Fruit fly (Drosophila melanogaster): Measurements from ENCODE around the gene Sfp24F.

Sfp24F gene

DNA sequence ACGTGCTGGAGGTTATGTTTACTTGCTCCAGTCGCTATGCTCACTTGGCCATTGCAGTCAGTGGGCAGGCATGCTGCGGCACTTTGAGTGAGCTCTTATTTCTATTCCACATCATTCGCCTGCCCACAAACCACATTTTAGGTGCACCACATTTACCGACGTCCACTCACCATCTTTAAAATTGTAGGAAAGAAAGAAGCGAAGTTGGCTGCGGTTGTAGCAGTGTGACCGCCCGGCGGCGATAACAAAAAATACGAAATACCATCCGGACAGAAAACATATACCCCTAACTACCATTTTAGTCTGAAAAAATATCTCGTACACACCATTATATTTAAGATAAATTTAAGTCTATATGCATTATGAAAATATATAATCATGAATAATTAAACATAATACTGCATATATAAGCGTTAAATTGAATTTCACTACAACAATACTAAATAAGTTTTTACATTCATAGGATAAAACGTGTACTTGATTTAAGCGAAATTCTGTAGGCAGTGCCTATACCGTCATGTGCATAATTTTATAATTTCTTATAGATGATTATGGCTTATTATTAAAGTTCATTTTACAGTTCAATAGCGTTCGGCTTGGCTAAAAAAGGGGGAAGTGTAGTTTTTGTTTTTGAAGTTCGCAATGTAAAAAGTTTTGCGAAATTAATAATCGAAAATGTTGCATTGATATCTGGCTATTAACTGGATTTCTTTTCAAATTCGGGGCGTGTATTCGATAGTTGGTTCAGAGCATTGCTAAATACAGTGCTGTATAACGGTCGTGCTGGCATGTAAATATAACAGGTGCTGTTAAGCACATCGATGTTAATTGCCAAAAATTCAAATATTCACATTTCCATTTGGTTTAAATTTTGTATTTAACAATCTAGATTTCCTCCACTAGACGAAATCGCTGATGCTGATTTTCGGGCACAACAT is 16.5 kb upstream of the Sfp24F start, which contains the start of gene RpL27A:
RpL27A (minus strand) TSS at position 246 of the 938 bp plus-strand sequence.
- TF ChIP-seq CG10209 (GFP tag; optimal IDR thresholded peaks at IDR 0.05), result peak; percentile 84
- TF ChIP-seq CG8281 (tag; optimal IDR thresholded peaks at IDR 0.05), result peak; percentile 11
- TF ChIP-seq CG15479 (GFP tag; optimal IDR thresholded peaks at IDR 0.05), result no peak
- TF ChIP-seq Lpt (GFP tag; optimal IDR thresholded peaks at IDR 0.05), result no peak
- no peak for TF ChIP-seq mld (GFP tag; IDR thresholded peaks at IDR 0.05; ENCODE audit: partially characterized antibody)
- TF ChIP-seq ash1 (GFP tag; optimal IDR thresholded peaks at IDR 0.05), result peak; percentile 91
- TF ChIP-seq pb (GFP tag; optimal IDR thresholded peaks at IDR 0.05), result peak; percentile 68
- TF ChIP-seq ac (GFP tag; optimal IDR thresholded peaks at IDR 0.05), result peak; percentile 74
- peak; percentile 31 for TF ChIP-seq cato (GFP tag; optimal IDR thresholded peaks at IDR 0.05; ENCODE audit: borderline replicate concordance)
- peak; percentile 47 for TF ChIP-seq D19B (GFP tag; optimal IDR thresholded peaks at IDR 0.05)
- peak; percentile 97 for TF ChIP-seq dm (GFP tag; optimal IDR thresholded peaks at IDR 0.05)
- TF ChIP-seq Antp (GFP tag; optimal IDR thresholded peaks at IDR 0.05), result peak; percentile 49
- no peak for TF ChIP-seq sc (optimal IDR thresholded peaks at IDR 0.05)
- peak; percentile 63 for TF ChIP-seq sc (GFP tag; optimal IDR thresholded peaks at IDR 0.05)
- peak; percentile 66 for TF ChIP-seq Oli (tag; optimal IDR thresholded peaks at IDR 0.05)
- TF ChIP-seq CG17829 (tag; optimal IDR thresholded peaks at IDR 0.05), result peak; percentile 60
- TF ChIP-seq CG10366 (GFP tag; IDR thresholded peaks at IDR 0.05), result peak; percentile 73
- peak; percentile 85 for TF ChIP-seq odd (GFP tag; optimal IDR thresholded peaks at IDR 0.05)
- no peak for TF ChIP-seq CG10565 (GFP tag; optimal IDR thresholded peaks at IDR 0.05)
- peak; percentile 61 for TF ChIP-seq Dref (GFP tag; IDR thresholded peaks at IDR 0.05)
- no peak; the same call in 1 of the 2 replicates for TF ChIP-seq toy (GFP tag; IDR thresholded peaks at IDR 0.05)
- peak; percentile 57 for TF ChIP-seq ERR (GFP tag; optimal IDR thresholded peaks at IDR 0.05)
- no peak for TF ChIP-seq CG14860 (GFP tag; IDR thresholded peaks at IDR 0.05; ENCODE audit: partially characterized antibody)
- peak; percentile 73 for TF ChIP-seq ara (GFP tag; IDR thresholded peaks at IDR 0.05)
- peak; percentile 43 for TF ChIP-seq Six4 (GFP tag; optimal IDR thresholded peaks at IDR 0.05)
- peak; percentile 50 for TF ChIP-seq CG10462 (GFP tag; optimal IDR thresholded peaks at IDR 0.05)
- TF ChIP-seq lbe (GFP tag; optimal IDR thresholded peaks at IDR 0.05), result peak; percentile 63
- TF ChIP-seq fd64A (GFP tag; optimal IDR thresholded peaks at IDR 0.05), result peak; percentile 80
- peak; percentile 51 for TF ChIP-seq Dek (tag; optimal IDR thresholded peaks at IDR 0.05)
- TF ChIP-seq emc (GFP tag; optimal IDR thresholded peaks at IDR 0.05), result peak; percentile 39
- TF ChIP-seq gt (GFP tag; IDR thresholded peaks at IDR 0.05), result peak; percentile 34; the same call in 1 of the 2 replicates
- peak; percentile 72 for TF ChIP-seq CG8089 (GFP tag; optimal IDR thresholded peaks at IDR 0.05)
- peak; percentile 60 for TF ChIP-seq CG12299 (tag; optimal IDR thresholded peaks at IDR 0.05)
- peak; percentile 82 for TF ChIP-seq CG13775 (GFP tag; optimal IDR thresholded peaks at IDR 0.05)
- peak; percentile 84 for TF ChIP-seq HHEX (GFP tag; optimal IDR thresholded peaks at IDR 0.05)
- peak; percentile 45 for TF ChIP-seq CG17186 (GFP tag; optimal IDR thresholded peaks at IDR 0.05)
- peak; percentile 70 for TF ChIP-seq Sry-β (GFP tag; optimal IDR thresholded peaks at IDR 0.05)
- peak; percentile 56 for TF ChIP-seq MBD-R2 (GFP tag; IDR thresholded peaks at IDR 0.05)
- peak; percentile 92 for TF ChIP-seq NFAT (GFP tag; IDR thresholded peaks at IDR 0.05)
- TF ChIP-seq CkIIα-i1 (GFP tag; IDR thresholded peaks at IDR 0.05), result peak; percentile 60; the same call in 1 of the 2 replicates
- TF ChIP-seq unpg (GFP tag; optimal IDR thresholded peaks at IDR 0.05), result peak; percentile 68
- no peak for TF ChIP-seq tio (GFP tag; optimal IDR thresholded peaks at IDR 0.05)
- peak; percentile 54 for TF ChIP-seq gsb (GFP tag; IDR thresholded peaks at IDR 0.05)
- TF ChIP-seq CG11247 (GFP tag; IDR thresholded peaks at IDR 0.05), result peak; percentile 81
- TF ChIP-seq cas (GFP tag; IDR thresholded peaks at IDR 0.05), result peak; percentile 66
- TF ChIP-seq mirr (GFP tag; optimal IDR thresholded peaks at IDR 0.05), result peak; percentile 89
- TF ChIP-seq CG1602 (GFP tag; optimal IDR thresholded peaks at IDR 0.05), result peak; percentile 47
- TF ChIP-seq scrt (GFP tag; optimal IDR thresholded peaks at IDR 0.05), result peak; percentile 73
- peak; percentile 63 for TF ChIP-seq slou (GFP tag; optimal IDR thresholded peaks at IDR 0.05)

Measured in whole organism, embryonic.